Worm (Caenorhabditis elegans) whole organism, L1 larva: ENCODE data around the gene ZC477.7.

Experiments used
- C16A3.4 ChIP-seq: fragments of 150-350 bp; optimal IDR thresholded peaks from 2 replicates; lab custom pipeline; 2014; ENCODE audit warnings: missing biosample characterization, missing genetic modification characterization
- alr-1 ChIP-seq: fragments of 200-800 bp; sonication (Bioruptor generic); optimal IDR thresholded peaks from 2 replicates; lab custom pipeline; 2018; ENCODE audit warnings: borderline replicate concordance, mild to moderate bottlenecking, missing genetic modification characterization, missing compliant biosample characterization
- ceh-63 ChIP-seq: fragments of 200-800 bp; sonication (Bioruptor generic); optimal IDR thresholded peaks from 2 replicates; lab custom pipeline; 2018; ENCODE audit warnings: mild to moderate bottlenecking, missing genetic modification characterization, missing compliant biosample characterization
- ceh-8 ChIP-seq: fragments of 200-800 bp; sonication (Bioruptor generic); optimal IDR thresholded peaks from 2 replicates; lab custom pipeline; 2018; ENCODE audit warnings: mild to moderate bottlenecking, missing genetic modification characterization, moderate library complexity, missing compliant biosample characterization
- ceh-88 ChIP-seq: fragments of 200-800 bp; sonication (Bioruptor generic); IDR thresholded peaks from 2 replicates; pipeline ENCODE4 v1.3.6; 2022; ENCODE audit warnings: missing genetic modification characterization, missing compliant biosample characterization
- ces-1 ChIP-seq: fragments of 150-350 bp; optimal IDR thresholded peaks from 2 replicates; lab custom pipeline; 2014; ENCODE audit warnings: missing biosample characterization, missing genetic modification reagents, missing genetic modification characterization
- dsc-1 ChIP-seq: sonication (generic microtip); optimal IDR thresholded peaks from 2 replicates; lab custom pipeline; 2016; ENCODE audit warnings: mild to moderate bottlenecking, missing genetic modification characterization, missing compliant biosample characterization
- egl-27 ChIP-seq, 2 experiments: fragments of 150-350 bp in 1 of 2; sonication (generic microtip); optimal IDR thresholded peaks; 3 replicates each; lab custom pipeline; 2017 to 2018; ENCODE audit warnings: missing biosample characterization in 2 of 2, missing genetic modification characterization in 2 of 2, missing genetic modification reagents in 2 of 2
- fkh-4 ChIP-seq: sonication (generic microtip); optimal IDR thresholded peaks from 2 replicates; lab custom pipeline; 2016; ENCODE audit warnings: missing compliant biosample characterization, missing genetic modification characterization, borderline replicate concordance
- fos-1 ChIP-seq: fragments of 150-350 bp; optimal IDR thresholded peaks from 2 replicates; lab custom pipeline; 2014; ENCODE audit warnings: missing biosample characterization, missing genetic modification characterization
- hlh-17 ChIP-seq: fragments of 200-800 bp; sonication (Bioruptor generic); optimal IDR thresholded peaks from 2 replicates; lab custom pipeline; 2018; ENCODE audit warnings: missing genetic modification characterization, mild to moderate bottlenecking, missing compliant biosample characterization, moderate library complexity, borderline replicate concordance
- isw-1 ChIP-seq: fragments of 200-800 bp; sonication (Bioruptor generic); IDR thresholded peaks from 2 replicates; pipeline ENCODE4 v1.3.6; 2022; ENCODE audit warnings: missing genetic modification characterization, missing compliant biosample characterization
- lin-14 ChIP-seq: fragments of 200-800 bp; sonication (Bioruptor generic); optimal IDR thresholded peaks from 2 replicates; lab custom pipeline; 2018; ENCODE audit warnings: mild to moderate bottlenecking, missing genetic modification characterization, moderate library complexity, missing compliant biosample characterization
- lin-35 ChIP-seq, 2 experiments: fragments of 150-350 bp; optimal IDR thresholded peaks; 2 replicates each; lab custom pipeline; 2014; ENCODE audit warnings: missing biosample characterization in 2 of 2, missing genetic modification characterization in 2 of 2, missing genetic modification reagents in 2 of 2
- lin-39 ChIP-seq: fragments of 150-350 bp; optimal IDR thresholded peaks from 2 replicates; lab custom pipeline; 2014; ENCODE audit warnings: missing biosample characterization, missing genetic modification reagents, missing genetic modification characterization
- lsy-2 ChIP-seq, 2 experiments: fragments of 150-350 bp; optimal IDR thresholded peaks; 2 replicates each; lab custom pipeline; 2014; ENCODE audit warnings: missing biosample characterization in 2 of 2, missing genetic modification characterization in 2 of 2
- mdl-1 ChIP-seq, 2 experiments: fragments of 150-350 bp; optimal IDR thresholded peaks; 2 replicates each; lab custom pipeline; 2014 to 2017; ENCODE audit warnings: missing biosample characterization in 2 of 2, missing genetic modification characterization in 2 of 2, inconsistent platforms in 1 of 2
- mep-1 ChIP-seq: fragments of 150-350 bp; optimal IDR thresholded peaks from 2 replicates; lab custom pipeline; 2014; ENCODE audit warnings: missing biosample characterization, missing genetic modification characterization
- nhr-20 ChIP-seq: sonication (generic microtip); optimal IDR thresholded peaks from 2 replicates; lab custom pipeline; 2016; ENCODE audit warnings: mild to moderate bottlenecking, missing genetic modification characterization, missing compliant biosample characterization
- nhr-28 ChIP-seq: fragments of 150-350 bp; optimal IDR thresholded peaks from 2 replicates; lab custom pipeline; 2014; ENCODE audit warnings: missing biosample characterization, missing genetic modification characterization
- nhr-76 ChIP-seq: sonication (generic microtip); optimal IDR thresholded peaks from 2 replicates; lab custom pipeline; 2017; ENCODE audit warnings: missing biosample characterization, missing genetic modification characterization
- nhr-84 ChIP-seq: sonication (generic microtip); optimal IDR thresholded peaks from 2 replicates; lab custom pipeline; 2017; ENCODE audit warnings: missing biosample characterization, missing genetic modification characterization
- pag-3 ChIP-seq: sonication (generic microtip); optimal IDR thresholded peaks from 2 replicates; lab custom pipeline; 2017; ENCODE audit warnings: missing genetic modification characterization, mild to moderate bottlenecking, missing compliant biosample characterization, antibody characterized with exemption, borderline replicate concordance; ENCODE audit not compliant: insufficient read depth
- rnt-1 ChIP-seq: sonication (generic microtip); optimal IDR thresholded peaks from 2 replicates; lab custom pipeline; 2016; ENCODE audit warnings: mild to moderate bottlenecking, missing genetic modification characterization, moderate library complexity, missing compliant biosample characterization
- snpc-4 ChIP-seq: fragments of 150-350 bp; optimal IDR thresholded peaks from 2 replicates; lab custom pipeline; 2014; ENCODE audit warnings: missing biosample characterization, missing genetic modification characterization
- snu-23 ChIP-seq: sonication (generic microtip); optimal IDR thresholded peaks from 2 replicates; lab custom pipeline; 2016; ENCODE audit warnings: missing genetic modification characterization, missing compliant biosample characterization
- sptf-1 ChIP-seq: fragments of 150-350 bp; optimal IDR thresholded peaks from 2 replicates; lab custom pipeline; 2014; ENCODE audit warnings: missing biosample characterization, missing genetic modification characterization
- sup-37 ChIP-seq: fragments of 200-800 bp; sonication (Bioruptor generic); optimal IDR thresholded peaks from 2 replicates; lab custom pipeline; 2018; ENCODE audit warnings: mild to moderate bottlenecking, missing genetic modification characterization, missing compliant biosample characterization
- tlp-1 ChIP-seq: fragments of 150-350 bp; optimal IDR thresholded peaks from 2 replicates; lab custom pipeline; 2014; ENCODE audit warnings: missing biosample characterization, missing genetic modification characterization
- unc-62 ChIP-seq: fragments of 150-350 bp; optimal IDR thresholded peaks from 2 replicates; lab custom pipeline; 2014; ENCODE audit warnings: missing biosample characterization, missing genetic modification reagents, missing genetic modification characterization
- unc-98 ChIP-seq: fragments of 200-800 bp; sonication (Bioruptor generic); IDR thresholded peaks from 2 replicates; pipeline ENCODE4 v1.3.6; 2022; ENCODE audit warnings: missing genetic modification characterization, missing compliant biosample characterization
- vab-15 ChIP-seq: sonication (generic microtip); optimal IDR thresholded peaks from 2 replicates; lab custom pipeline; 2017; ENCODE audit warnings: missing genotype, mild to moderate bottlenecking, missing genetic modification characterization, missing compliant biosample characterization
- xbp-1 ChIP-seq: sonication (generic microtip); optimal IDR thresholded peaks from 2 replicates; lab custom pipeline; 2016; ENCODE audit warnings: missing genetic modification characterization, missing compliant biosample characterization

ZC477.7 gene

ce11 chrIV:7131780-7132179, 20.5 kb upstream of the ZC477.7 start, which contains the start of gene grsp-3 (continued):
- TF ChIP-seq lin-35 (GFP tag; optimal IDR thresholded peaks at IDR 0.05; lab: Kevin White, UChicago) (peak in 1 of 2 experiments; percentile 43), dsc-1 (tag; lab: Kevin White, UChicago) (no peak), alr-1 (no peak), lsy-2 (tag; optimal IDR thresholded peaks at IDR 0.05; lab: Kevin White, UChicago) (peak; percentile 1 to 33), lin-14 (GFP tag; lab: Kevin White, UChicago) (peak; percentile 60), snu-23 (GFP tag; lab: Kevin White, UChicago) (peak; percentile 57), rnt-1 (peak; percentile 7), nhr-20 (tag; lab: Kevin White, UChicago) (peak; percentile 60), vab-15 (tag; lab: Kevin White, UChicago) (no peak)

- no peak for TF ChIP-seq hlh-17
- no peak for TF ChIP-seq nhr-84
- no peak for TF ChIP-seq nhr-76 (tag; lab: Kevin White, UChicago)
- no peak for TF ChIP-seq mdl-1 (tag; optimal IDR thresholded peaks at IDR 0.05; lab: Kevin White, UChicago)
- no peak for TF ChIP-seq C16A3.4 (tag; lab: Kevin White, UChicago)
- TF ChIP-seq tlp-1 (tag; lab: Kevin White, UChicago): no peak
- no peak for TF ChIP-seq lin-39 (tag; lab: Kevin White, UChicago)
- TF ChIP-seq ceh-88 (GFP tag; lab: Robert Waterston, UW): no peak
- no peak for TF ChIP-seq mep-1 (tag; lab: Kevin White, UChicago)
- no peak for TF ChIP-seq ceh-8 (GFP tag; lab: Kevin White, UChicago)
Measured at ce11 chrIV:7121313-7122055, 10.2 kb upstream of the ZC477.7 start, which contains the start of the genes C34D4.10 and str-48. Gene C34D4.10 (minus strand): TSS chrIV:7121413. Gene str-48 (plus strand): TSS chrIV:7122005.

DNA sequence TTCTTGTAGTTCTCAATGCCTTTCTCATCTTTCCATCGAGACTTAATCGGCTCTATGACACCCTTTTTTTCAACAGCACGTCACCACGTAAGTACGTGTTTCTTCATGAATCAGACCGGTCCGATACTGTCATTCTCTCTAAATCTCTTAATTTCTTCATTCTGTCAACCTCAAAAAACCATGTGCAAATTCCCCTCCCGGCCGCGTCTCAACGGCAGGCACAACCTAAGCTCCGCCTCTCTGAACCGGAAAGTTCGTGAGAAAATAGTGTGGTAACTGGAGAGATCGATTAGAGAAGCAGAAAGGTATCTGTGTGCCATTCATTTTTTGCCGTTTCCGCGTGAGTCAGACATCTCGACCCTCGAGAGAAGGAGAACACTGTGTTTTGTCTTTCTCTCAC, 3.3 kb upstream of the ZC477.7 start, which contains the start of gene nas-8:
nas-8 (plus strand) TSS at position 301 of the 400 bp plus-strand sequence.
- TF ChIP-seq unc-98 (GFP tag; lab: Robert Waterston, UW) (no peak), snu-23 (GFP tag; lab: Kevin White, UChicago) (peak; percentile 11)

ce11 chrIV:7107893-7108292, 3.4 kb downstream of the ZC477.7 start, which contains the start of gene ZC477.2:
Gene ZC477.2 (plus strand): TSS chrIV:7108193.
- TF ChIP-seq vab-15 (tag; lab: Kevin White, UChicago) (no peak), pag-3 (no peak), snu-23 (GFP tag; lab: Kevin White, UChicago) (no peak), sptf-1 (tag; lab: Kevin White, UChicago) (no peak), nhr-28 (tag; lab: Kevin White, UChicago) (no peak), sup-37 (GFP tag; lab: Kevin White, UChicago) (no peak), ceh-63 (GFP tag; lab: Kevin White, UChicago) (no peak), alr-1 (no peak), fkh-4 (no peak), egl-27 (tag; optimal IDR thresholded peaks at IDR 0.05; lab: Kevin White, UChicago) (no peak), xbp-1 (no peak), lsy-2 (tag; optimal IDR thresholded peaks at IDR 0.05; lab: Kevin White, UChicago) (no peak), fos-1 (no peak), nhr-20 (tag; lab: Kevin White, UChicago) (no peak), C16A3.4 (tag; lab: Kevin White, UChicago) (no peak), snpc-4 (tag; lab: Kevin White, UChicago) (no peak), isw-1 (GFP tag; lab: Robert Waterston, UW) (no peak), unc-62 (GFP tag; lab: Kevin White, UChicago) (no peak), ces-1 (GFP tag; lab: Kevin White, UChicago) (no peak)
